Worm (Caenorhabditis elegans) whole organism, L1 larva: ENCODE results near the gene cup-5.

Experiments
- ceh-90 ChIP-seq: sonication (generic microtip); optimal IDR thresholded peaks from 2 replicates; lab custom pipeline; 2016; ENCODE audit warnings: missing genetic modification characterization, missing compliant biosample characterization
- ces-1 ChIP-seq: fragments of 150-350 bp; optimal IDR thresholded peaks from 2 replicates; lab custom pipeline; 2014; ENCODE audit warnings: missing biosample characterization, missing genetic modification reagents, missing genetic modification characterization
- grh-1 ChIP-seq: fragments of 200-800 bp; sonication (Bioruptor generic); IDR thresholded peaks from 2 replicates; pipeline ENCODE4 v1.3.6; 2022; ENCODE audit warnings: missing genetic modification reagents, missing genetic modification characterization, missing compliant biosample characterization
- hlh-17 ChIP-seq: fragments of 200-800 bp; sonication (Bioruptor generic); optimal IDR thresholded peaks from 2 replicates; lab custom pipeline; 2018; ENCODE audit warnings: missing genetic modification characterization, mild to moderate bottlenecking, missing compliant biosample characterization, moderate library complexity, borderline replicate concordance
- mdl-1 ChIP-seq, 2 experiments: fragments of 150-350 bp; optimal IDR thresholded peaks; 2 replicates each; lab custom pipeline; 2014 to 2017; ENCODE audit warnings: missing biosample characterization in 2 of 2, missing genetic modification characterization in 2 of 2, inconsistent platforms in 1 of 2
- nhr-76 ChIP-seq: sonication (generic microtip); optimal IDR thresholded peaks from 2 replicates; lab custom pipeline; 2017; ENCODE audit warnings: missing biosample characterization, missing genetic modification characterization
- nhr-77 ChIP-seq: fragments of 150-350 bp; optimal IDR thresholded peaks from 2 replicates; lab custom pipeline; 2014; ENCODE audit warnings: missing biosample characterization, missing genetic modification characterization
- pag-3 ChIP-seq: sonication (generic microtip); optimal IDR thresholded peaks from 2 replicates; lab custom pipeline; 2017; ENCODE audit warnings: missing genetic modification characterization, mild to moderate bottlenecking, missing compliant biosample characterization, antibody characterized with exemption, borderline replicate concordance; ENCODE audit not compliant: insufficient read depth
- pax-3 ChIP-seq: fragments of 200-800 bp; sonication (Bioruptor generic); optimal IDR thresholded peaks from 2 replicates; lab custom pipeline; 2018; ENCODE audit warnings: mild to moderate bottlenecking, missing genetic modification characterization, moderate library complexity, missing compliant biosample characterization

DNA sequence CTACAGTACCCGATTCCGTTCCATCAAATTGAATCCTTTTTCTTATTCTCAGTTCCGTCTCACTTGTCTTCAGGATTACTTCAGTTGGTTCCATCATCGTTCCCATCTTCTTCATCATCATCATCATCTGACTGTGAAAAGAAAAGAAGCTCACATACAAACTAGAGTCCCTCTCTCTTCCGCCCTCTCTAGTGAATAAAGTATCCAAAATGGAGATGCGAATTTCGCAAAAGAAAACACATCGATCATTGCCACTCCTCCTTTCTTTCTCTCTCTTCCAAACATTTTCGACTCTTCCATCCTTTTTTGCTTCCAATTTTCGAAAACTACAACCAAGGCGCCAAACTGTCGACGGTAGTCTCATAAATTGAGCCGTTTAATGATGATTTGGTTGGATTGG, 31.1 kb upstream of the cup-5 start:
- no peak for TF ChIP-seq nhr-76 (tag; lab: Kevin White, UChicago)
- no peak for TF ChIP-seq hlh-17 (GFP tag; lab: Kevin White, UChicago)
- TF ChIP-seq ces-1: no peak
- TF ChIP-seq ceh-90 (tag; lab: Kevin White, UChicago): no peak
- no peak for TF ChIP-seq nhr-77 (tag; lab: Kevin White, UChicago)
- TF ChIP-seq mdl-1 (tag; optimal IDR thresholded peaks at IDR 0.05; lab: Kevin White, UChicago): no peak
- TF ChIP-seq grh-1 (GFP tag; lab: Robert Waterston, UW): no peak
- TF ChIP-seq pax-3 (tag; lab: Kevin White, UChicago): no peak
- no peak for TF ChIP-seq pag-3 (tag; lab: Kevin White, UChicago)
